Worm (Caenorhabditis elegans) whole organism, L4 larva: ENCODE data around the gene F38B7.2.

ENCODE experiments used
- ces-1 ChIP-seq: fragments of 150-350 bp; sonication (generic microtip); optimal IDR thresholded peaks from 4 replicates; lab custom pipeline; 2014; ENCODE audit warnings: missing biosample characterization, missing genetic modification reagents, missing genetic modification characterization
- dmd-6 ChIP-seq: fragments of 200-800 bp; sonication (Bioruptor generic); IDR thresholded peaks from 2 replicates; pipeline ENCODE4 v1.3.6; 2022; ENCODE audit warnings: missing genetic modification reagents, missing genetic modification characterization, missing compliant biosample characterization
- egl-27 ChIP-seq: sonication (generic microtip); optimal IDR thresholded peaks from 3 replicates; lab custom pipeline; 2017; ENCODE audit warnings: missing biosample characterization, missing genetic modification reagents, missing genetic modification characterization
- mdl-1 ChIP-seq, 2 experiments: fragments of 150-350 bp in 1 of 2; sonication (generic microtip) in 1 of 2; optimal IDR thresholded peaks; 2 replicates each; lab custom pipeline; 2014 to 2017; ENCODE audit warnings: missing biosample characterization in 2 of 2, missing genetic modification characterization in 2 of 2
- mep-1 ChIP-seq: fragments of 150-350 bp; sonication (generic microtip); optimal IDR thresholded peaks from 3 replicates; lab custom pipeline; 2014; ENCODE audit warnings: missing biosample characterization, missing genetic modification characterization
- nhr-10 ChIP-seq: fragments of 150-350 bp; optimal IDR thresholded peaks from 2 replicates; lab custom pipeline; 2014; ENCODE audit warnings: missing biosample characterization, missing genetic modification characterization
- nhr-237 ChIP-seq: sonication (generic microtip); optimal IDR thresholded peaks from 2 replicates; lab custom pipeline; 2017; ENCODE audit warnings: missing biosample characterization, missing genetic modification characterization
- nhr-41 ChIP-seq: fragments of 200-800 bp; sonication (Bioruptor generic); IDR thresholded peaks from 2 replicates; pipeline ENCODE4 v1.3.6; 2022; ENCODE audit warnings: missing genetic modification reagents, missing genetic modification characterization, missing compliant biosample characterization
- nhr-48 ChIP-seq: sonication (generic microtip); optimal IDR thresholded peaks from 2 replicates; lab custom pipeline; 2016; ENCODE audit warnings: mild to moderate bottlenecking, missing genetic modification characterization, missing compliant biosample characterization
- nhr-6 ChIP-seq: fragments of 150-350 bp; optimal IDR thresholded peaks from 2 replicates; lab custom pipeline; 2014; ENCODE audit warnings: missing biosample characterization, missing genetic modification characterization
- sdz-12 ChIP-seq: fragments of 200-800 bp; sonication (Bioruptor generic); optimal IDR thresholded peaks from 2 replicates; lab custom pipeline; 2018; ENCODE audit warnings: mild to moderate bottlenecking, missing genetic modification characterization, missing compliant biosample characterization
- snpc-4 ChIP-seq: fragments of 150-350 bp; optimal IDR thresholded peaks from 2 replicates; lab custom pipeline; 2014; ENCODE audit warnings: missing biosample characterization, missing genetic modification characterization
- unc-62 ChIP-seq, 3 experiments: fragments of 150-350 bp in 1 of 3; sonication (generic microtip); optimal IDR thresholded peaks in 2 of 3; peaks in 1 of 3; 1 replicate in 1 of 3; 2 replicates in 2 of 3; lab custom pipeline; 2014 to 2017; ENCODE audit warnings: missing biosample characterization in 3 of 3, missing genetic modification characterization in 3 of 3, missing genetic modification reagents in 3 of 3, missing genotype in 1 of 3

- TF ChIP-seq nhr-237 (tag; lab: Kevin White, UChicago): no peak
- no peak for TF ChIP-seq sdz-12 (GFP tag; lab: Kevin White, UChicago)
- no peak for TF ChIP-seq nhr-41 (GFP tag; lab: Robert Waterston, UW)
- TF ChIP-seq snpc-4 (tag; lab: Kevin White, UChicago): no peak
- TF ChIP-seq nhr-10: no peak
- no peak for TF ChIP-seq egl-27
- no peak for TF ChIP-seq nhr-48 (tag; lab: Kevin White, UChicago)
- no peak for TF ChIP-seq ces-1
- peak in 1 of 2 experiments; percentile 98 for TF ChIP-seq unc-62 (GFP tag; optimal IDR thresholded peaks at IDR 0.05 in 1 of 2; lab: Kevin White, UChicago)
- no peak for TF ChIP-seq unc-62 (tag; optimal IDR thresholded peaks at IDR 0.05; lab: Kevin White, UChicago)
- TF ChIP-seq mdl-1 (tag; optimal IDR thresholded peaks at IDR 0.05; lab: Kevin White, UChicago): no peak
- no peak for TF ChIP-seq nhr-6 (tag; lab: Kevin White, UChicago)
- TF ChIP-seq mep-1 (tag; lab: Kevin White, UChicago): no peak
- TF ChIP-seq dmd-6 (GFP tag; lab: Robert Waterston, UW): no peak
Observed at ce11 chrV:11515145-11515544, 28.6 kb upstream of the F38B7.2 start.
